Worm (Caenorhabditis elegans) whole organism, mixed stage, embryonic: ENCODE measurements around the gene C07E3.4.

ENCODE experiments used
- M03D4.4 ChIP-seq: sonication (generic microtip); optimal IDR thresholded peaks from 2 replicates; lab custom pipeline; 2017; ENCODE audit warnings: mild to moderate bottlenecking, missing genetic modification characterization, missing compliant biosample characterization
- bed-3 ChIP-seq: fragments of 200-800 bp; sonication (Bioruptor generic); optimal IDR thresholded peaks from 3 replicates; lab custom pipeline; 2018; ENCODE audit warnings: mild to moderate bottlenecking, missing genetic modification characterization, moderate library complexity, missing compliant biosample characterization
- blmp-1 ChIP-seq: fragments of 150-350 bp; optimal IDR thresholded peaks from 2 replicates; lab custom pipeline; 2014; ENCODE audit warnings: missing biosample characterization, missing genetic modification characterization
- ceh-39 ChIP-seq: fragments of 150-350 bp; optimal IDR thresholded peaks from 2 replicates; lab custom pipeline; 2014; ENCODE audit warnings: missing biosample characterization, missing genetic modification characterization
- ceh-83 ChIP-seq: fragments of 200-800 bp; sonication (Bioruptor generic); optimal IDR thresholded peaks from 2 replicates; lab custom pipeline; 2018; ENCODE audit warnings: mild to moderate bottlenecking, missing genetic modification characterization, missing compliant biosample characterization
- cnd-1 ChIP-seq: fragments of 200-800 bp; sonication (Bioruptor generic); optimal IDR thresholded peaks from 2 replicates; lab custom pipeline; 2018; ENCODE audit warnings: mild to moderate bottlenecking, missing genetic modification characterization, missing compliant biosample characterization
- drap-1 ChIP-seq: fragments of 200-800 bp; sonication (Bioruptor generic); optimal IDR thresholded peaks from 3 replicates; lab custom pipeline; 2018; ENCODE audit warnings: mild to moderate bottlenecking, missing genetic modification characterization, missing compliant biosample characterization
- elt-1 ChIP-seq: sonication (generic microtip); optimal IDR thresholded peaks from 2 replicates; lab custom pipeline; 2017; ENCODE audit warnings: missing genetic modification characterization, mild to moderate bottlenecking, missing compliant biosample characterization, antibody characterized with exemption, moderate library complexity, borderline replicate concordance; ENCODE audit not compliant: insufficient read depth
- elt-3 ChIP-seq: fragments of 150-350 bp; optimal IDR thresholded peaks from 2 replicates; lab custom pipeline; 2014; ENCODE audit warnings: missing biosample characterization, missing genetic modification characterization
- flh-1 ChIP-seq: fragments of 200-800 bp; sonication (Bioruptor generic); optimal IDR thresholded peaks from 2 replicates; lab custom pipeline; 2018; ENCODE audit warnings: mild to moderate bottlenecking, missing genetic modification characterization, moderate library complexity, missing compliant biosample characterization
- ham-2 ChIP-seq: fragments of 200-800 bp; sonication (Bioruptor generic); optimal IDR thresholded peaks from 2 replicates; lab custom pipeline; 2018; ENCODE audit warnings: mild to moderate bottlenecking, missing genetic modification characterization, missing compliant biosample characterization
- lin-13 ChIP-seq: fragments of 150-350 bp; optimal IDR thresholded peaks from 2 replicates; lab custom pipeline; 2014; ENCODE audit warnings: missing biosample characterization, missing genetic modification characterization
- lsy-2 ChIP-seq: fragments of 150-350 bp; optimal IDR thresholded peaks from 2 replicates; lab custom pipeline; 2014; ENCODE audit warnings: missing biosample characterization, missing genetic modification characterization
- mab-5 ChIP-seq: fragments of 150-350 bp; optimal IDR thresholded peaks from 2 replicates; lab custom pipeline; 2014; ENCODE audit warnings: missing biosample characterization, missing genetic modification characterization
- mep-1 ChIP-seq: fragments of 150-350 bp; optimal IDR thresholded peaks from 2 replicates; lab custom pipeline; 2017; ENCODE audit warnings: missing biosample characterization, missing genetic modification reagents, missing genetic modification characterization, inconsistent platforms
- mls-2 ChIP-seq: sonication (generic microtip); optimal IDR thresholded peaks from 2 replicates; lab custom pipeline; 2016; ENCODE audit warnings: mild to moderate bottlenecking, missing genetic modification characterization, moderate library complexity, missing compliant biosample characterization
- nhr-12 ChIP-seq: fragments of 150-350 bp; optimal IDR thresholded peaks from 2 replicates; lab custom pipeline; 2014; ENCODE audit warnings: missing biosample characterization, missing genetic modification characterization
- nhr-2 ChIP-seq: fragments of 150-350 bp; optimal IDR thresholded peaks from 2 replicates; lab custom pipeline; 2014; ENCODE audit warnings: missing biosample characterization, missing genetic modification characterization
- nhr-237 ChIP-seq: fragments of 150-350 bp; optimal IDR thresholded peaks from 2 replicates; lab custom pipeline; 2014; ENCODE audit warnings: missing biosample characterization, missing genetic modification characterization
- nhr-28 ChIP-seq: fragments of 150-350 bp; optimal IDR thresholded peaks from 2 replicates; lab custom pipeline; 2014; ENCODE audit warnings: missing biosample characterization, missing genetic modification characterization
- nhr-76 ChIP-seq: sonication (generic microtip); optimal IDR thresholded peaks from 2 replicates; lab custom pipeline; 2017; ENCODE audit warnings: missing biosample characterization, missing genetic modification characterization
- sem-2 ChIP-seq: fragments of 200-800 bp; sonication (Bioruptor generic); optimal IDR thresholded peaks from 2 replicates; lab custom pipeline; 2018; ENCODE audit warnings: mild to moderate bottlenecking, missing genetic modification characterization, missing compliant biosample characterization
- sptf-1 ChIP-seq: sonication (generic microtip); optimal IDR thresholded peaks from 2 replicates; lab custom pipeline; 2017; ENCODE audit warnings: mild to moderate bottlenecking, missing genetic modification characterization, moderate library complexity, missing compliant biosample characterization
- tbx-8 ChIP-seq: fragments of 200-800 bp; sonication (Bioruptor generic); optimal IDR thresholded peaks from 2 replicates; lab custom pipeline; 2018; ENCODE audit warnings: mild to moderate bottlenecking, missing genetic modification characterization, moderate library complexity, missing compliant biosample characterization
- unc-120 ChIP-seq: sonication (generic microtip); optimal IDR thresholded peaks from 2 replicates; lab custom pipeline; 2017; ENCODE audit warnings: missing genetic modification characterization, missing compliant biosample characterization; ENCODE audit not compliant: poor library complexity, severe bottlenecking
- unc-62 ChIP-seq: fragments of 150-350 bp; optimal IDR thresholded peaks from 2 replicates; lab custom pipeline; 2014; ENCODE audit warnings: missing biosample characterization, missing genetic modification reagents, missing genetic modification characterization
- zip-8 ChIP-seq: fragments of 150-350 bp; optimal IDR thresholded peaks from 2 replicates; lab custom pipeline; 2014; ENCODE audit warnings: missing biosample characterization, missing genetic modification characterization

C07E3.4 gene

DNA sequence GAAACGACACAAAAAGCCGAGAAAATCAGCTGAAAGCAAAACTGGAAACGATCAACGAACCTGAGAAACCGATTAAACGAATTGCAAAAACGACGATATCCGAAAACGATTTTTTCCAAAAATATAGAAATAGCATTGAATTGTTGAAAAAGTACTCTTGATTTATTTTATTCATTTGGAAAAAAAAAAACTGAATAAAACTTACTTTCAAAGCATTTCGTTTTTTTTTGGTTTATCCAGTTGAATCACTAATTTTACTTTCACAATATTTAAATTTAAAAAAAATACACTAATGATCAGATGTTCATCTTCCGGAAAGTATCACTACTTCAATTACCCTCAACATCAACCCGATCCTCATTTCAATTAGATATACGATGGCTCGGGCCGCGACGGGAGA, 36.0 kb downstream of the C07E3.4 start, which contains the start of gene T09F3.5:
T09F3.5 (plus strand) TSS at position 301 of the 400 bp plus-strand sequence.
- TF ChIP-seq nhr-2 (no peak), mep-1 (tag; lab: Kevin White, UChicago) (no peak), ceh-39 (tag; lab: Kevin White, UChicago) (no peak), flh-1 (no peak)

ce11 chrII:10402991-10403390, 42.4 kb downstream of the C07E3.4 start:
- no peak for TF ChIP-seq M03D4.4 (tag; lab: Kevin White, UChicago)
- TF ChIP-seq tbx-8 (GFP tag; lab: Kevin White, UChicago): no peak
- no peak for TF ChIP-seq elt-3 (tag; lab: Kevin White, UChicago)
- TF ChIP-seq nhr-12: no peak
- TF ChIP-seq lin-13 (tag; lab: Kevin White, UChicago): no peak
- TF ChIP-seq lsy-2 (tag; lab: Kevin White, UChicago): no peak
- TF ChIP-seq cnd-1: no peak
- TF ChIP-seq unc-120: no peak
- TF ChIP-seq sptf-1 (tag; lab: Kevin White, UChicago): no peak
- no peak for TF ChIP-seq bed-3 (GFP tag; lab: Kevin White, UChicago)
- no peak for TF ChIP-seq unc-62
- no peak for TF ChIP-seq mab-5
- TF ChIP-seq ham-2: no peak
- no peak for TF ChIP-seq sem-2 (GFP tag; lab: Kevin White, UChicago)
- no peak for TF ChIP-seq mls-2 (tag; lab: Kevin White, UChicago)
- TF ChIP-seq flh-1: no peak
- TF ChIP-seq ceh-83 (GFP tag; lab: Kevin White, UChicago): no peak
- TF ChIP-seq drap-1 (GFP tag; lab: Kevin White, UChicago): no peak

DNA sequence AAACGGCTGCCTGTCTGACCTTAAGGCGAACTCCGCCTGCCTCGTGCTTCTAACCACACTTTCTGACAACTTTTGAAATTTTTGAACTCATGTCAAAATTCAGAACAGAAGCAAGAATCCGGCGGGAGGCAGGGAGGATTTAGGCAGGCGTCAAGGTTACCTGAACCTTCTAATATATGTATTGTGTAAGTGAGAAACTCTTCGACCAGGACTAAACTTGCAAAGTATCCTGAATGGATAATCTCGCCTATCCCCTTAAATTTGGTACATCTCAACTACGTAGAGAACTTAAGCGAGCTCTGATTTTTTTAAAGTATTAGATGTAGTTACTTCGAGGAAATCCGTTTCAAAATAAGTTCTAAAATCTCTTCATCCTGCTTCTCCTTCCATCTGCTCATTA, 50.4 kb downstream of the C07E3.4 start, which contains the start of gene E04D5.5:
E04D5.5 (plus strand) TSS at position 301 of the 400 bp plus-strand sequence.
- no peak for TF ChIP-seq cnd-1
- TF ChIP-seq nhr-76 (tag; lab: Kevin White, UChicago): no peak
- TF ChIP-seq mep-1 (tag; lab: Kevin White, UChicago): no peak
- TF ChIP-seq elt-1: no peak
- TF ChIP-seq M03D4.4 (tag; lab: Kevin White, UChicago): no peak
- TF ChIP-seq blmp-1 (tag; lab: Kevin White, UChicago): no peak
- no peak for TF ChIP-seq unc-120
- TF ChIP-seq nhr-28 (tag; lab: Kevin White, UChicago): no peak
- TF ChIP-seq nhr-237 (tag; lab: Kevin White, UChicago): no peak
- no peak for TF ChIP-seq sem-2 (GFP tag; lab: Kevin White, UChicago)
- TF ChIP-seq elt-3 (tag; lab: Kevin White, UChicago): no peak
- TF ChIP-seq unc-62: no peak
- TF ChIP-seq bed-3 (GFP tag; lab: Kevin White, UChicago): no peak
- no peak for TF ChIP-seq zip-8
